Worm (Caenorhabditis elegans): Measurements from ENCODE around the gene oac-24.

The oac-24 gene

DNA sequence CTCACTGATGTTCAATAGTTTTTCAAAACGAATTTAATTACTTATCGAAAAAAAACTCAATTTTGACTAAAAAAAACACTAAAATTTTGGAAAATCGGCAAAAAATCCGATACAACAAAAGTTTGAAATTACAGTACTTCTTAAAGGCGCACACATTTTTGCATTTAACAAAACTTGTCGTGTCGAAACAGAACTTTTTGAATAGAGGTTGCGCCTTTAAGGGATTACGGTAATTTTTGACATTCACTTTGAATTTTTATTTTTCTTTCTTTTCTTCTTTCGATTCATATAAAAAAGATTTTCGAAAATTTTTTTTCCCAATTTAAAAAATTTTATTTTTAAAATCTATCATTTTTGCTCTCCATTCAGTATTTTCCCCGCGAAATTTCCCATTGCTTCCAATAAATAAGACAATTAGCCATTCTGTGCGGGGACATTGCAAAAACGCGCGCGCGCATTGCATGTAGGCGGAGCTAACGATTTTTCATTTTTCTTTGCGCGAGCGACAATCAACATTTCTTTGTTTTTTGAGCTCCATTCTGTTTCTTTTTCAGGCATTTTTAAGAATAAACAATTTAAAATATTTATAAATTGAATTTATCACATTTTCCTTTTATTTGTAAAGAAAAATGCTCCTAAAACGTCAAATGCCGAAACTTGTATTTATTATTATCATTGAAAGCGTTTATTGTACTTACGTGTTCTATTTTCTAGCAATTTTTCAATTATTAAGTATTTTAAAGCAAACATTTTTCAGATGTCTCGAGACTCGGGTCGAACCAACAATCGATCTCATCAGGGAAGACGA, 20.8 kb downstream of the oac-24 start, which contains the start of gene F39G3.3 (continued):
- no peak for TF ChIP-seq ces-1 (GFP tag; optimal IDR thresholded peaks at IDR 0.05)
- no peak for TF ChIP-seq lin-15B (tag; optimal IDR thresholded peaks at IDR 0.05)
- peak; percentile 40 for TF ChIP-seq lin-13 (GFP tag; optimal IDR thresholded peaks at IDR 0.05)
- peak in 1 of 6 experiments; percentile 10 for TF ChIP-seq elt-3 (tag; optimal IDR thresholded peaks at IDR 0.05)
- peak; percentile 66 for TF ChIP-seq swsn-7 (tag; optimal IDR thresholded peaks at IDR 0.05)
- no peak for TF ChIP-seq sptf-1 (tag; optimal IDR thresholded peaks at IDR 0.05)
- no peak for TF ChIP-seq ama-1 (optimal IDR thresholded peaks at IDR 0.05)
- TF ChIP-seq fkh-4 (tag; optimal IDR thresholded peaks at IDR 0.05; ENCODE audit: borderline replicate concordance): peak; percentile 9
- TF ChIP-seq rnt-1 (tag; optimal IDR thresholded peaks at IDR 0.05): peak; percentile 81
- TF ChIP-seq unc-130 (tag; optimal IDR thresholded peaks at IDR 0.05): peak; percentile 88
- peak; percentile 30 for TF ChIP-seq elt-2 (tag; optimal IDR thresholded peaks at IDR 0.05)
- TF ChIP-seq sup-37 (GFP tag; optimal IDR thresholded peaks at IDR 0.05): no peak
- TF ChIP-seq isw-1 (GFP tag; IDR thresholded peaks at IDR 0.05): peak; percentile 6; the same call in 1 of the 2 replicates
- TF ChIP-seq hpl-2 (GFP tag; optimal IDR thresholded peaks at IDR 0.05): peak; percentile 4
- TF ChIP-seq mdl-1 (tag; optimal IDR thresholded peaks at IDR 0.05): peak in 1 of 2 experiments; percentile 30
- TF ChIP-seq snu-23 (GFP tag; optimal IDR thresholded peaks at IDR 0.05): peak; percentile 67
- peak in 1 of 2 experiments; percentile 7 for TF ChIP-seq ztf-11 (tag; optimal IDR thresholded peaks at IDR 0.05)
- peak; percentile 50 for TF ChIP-seq lin-14 (GFP tag; optimal IDR thresholded peaks at IDR 0.05)
- peak; percentile 36 for TF ChIP-seq vab-15 (tag; optimal IDR thresholded peaks at IDR 0.05)
- TF ChIP-seq nhr-20 (tag; optimal IDR thresholded peaks at IDR 0.05): peak; percentile 57
- peak; percentile 58 to 63 for TF ChIP-seq lsy-2 (tag; optimal IDR thresholded peaks at IDR 0.05)
- TF ChIP-seq sox-4 (tag; optimal IDR thresholded peaks at IDR 0.05): no peak
- TF ChIP-seq tbx-2 (tag; optimal IDR thresholded peaks at IDR 0.05): peak; percentile 48
- peak; percentile 75 for TF ChIP-seq nhr-71 (tag; optimal IDR thresholded peaks at IDR 0.05)
- peak; percentile 65 for TF ChIP-seq nhr-47 (tag; optimal IDR thresholded peaks at IDR 0.05)
- TF ChIP-seq lin-39 (tag; optimal IDR thresholded peaks at IDR 0.05): peak; percentile 81
- TF ChIP-seq lin-35 (GFP tag; optimal IDR thresholded peaks at IDR 0.05): peak; percentile 24 to 49
- no peak for TF ChIP-seq grh-1 (GFP tag; IDR thresholded peaks at IDR 0.05)

DNA sequence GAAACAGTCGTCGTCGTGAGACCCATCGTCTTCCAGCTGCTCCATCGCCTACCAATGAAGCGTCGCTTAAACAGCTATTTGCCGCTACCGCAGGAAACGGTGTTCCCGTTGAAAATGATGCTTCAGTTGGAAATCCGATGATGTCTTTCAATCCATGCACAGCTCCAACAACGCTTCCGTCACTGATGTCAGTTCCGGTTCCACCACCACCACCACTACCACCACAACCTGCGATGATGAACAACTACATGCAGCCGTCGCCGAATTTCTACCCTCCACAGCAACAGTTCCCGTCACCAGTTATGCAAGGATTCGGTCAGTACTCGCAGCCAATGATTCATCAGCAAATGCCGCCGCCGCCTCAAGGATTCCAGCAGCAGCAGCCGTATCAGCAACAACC, 23.4 kb downstream of the oac-24 start:
- no peak for TF ChIP-seq alr-1 (tag; optimal IDR thresholded peaks at IDR 0.05; ENCODE audit: borderline replicate concordance)
- TF ChIP-seq ceh-88 (GFP tag; IDR thresholded peaks at IDR 0.05): no peak
- no peak for TF ChIP-seq C34B4.2 (tag; optimal IDR thresholded peaks at IDR 0.05)
- no peak for TF ChIP-seq zip-4 (GFP tag; optimal IDR thresholded peaks at IDR 0.05)
- TF ChIP-seq unc-130 (tag; optimal IDR thresholded peaks at IDR 0.05): no peak

DNA sequence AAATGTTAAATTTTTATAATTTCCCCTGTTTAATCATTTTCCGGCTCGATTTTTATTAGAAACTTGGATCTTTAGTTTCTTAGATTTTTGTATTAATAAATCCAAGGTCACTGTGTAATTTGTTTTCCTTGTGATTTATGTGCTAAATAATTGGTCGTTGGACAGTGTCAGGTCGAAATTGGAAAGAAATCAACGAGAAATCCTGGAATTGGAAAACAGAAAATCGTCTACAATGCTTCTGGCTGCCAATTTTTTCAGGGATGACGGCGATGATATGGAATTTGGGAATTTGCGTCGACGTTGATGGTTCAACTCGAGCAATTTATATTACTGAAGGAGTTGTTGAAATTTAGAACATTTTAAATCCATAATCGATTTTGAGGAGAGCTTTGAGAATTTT, 24.0 kb downstream of the oac-24 start:
- TF ChIP-seq unc-86 (tag; optimal IDR thresholded peaks at IDR 0.05) (no peak), dpl-1 (GFP tag; optimal IDR thresholded peaks at IDR 0.05) (no peak), alr-1 (tag; optimal IDR thresholded peaks at IDR 0.05; ENCODE audit: borderline replicate concordance) (no peak), mep-1 (tag; optimal IDR thresholded peaks at IDR 0.05) (no peak), fkh-8 (tag; optimal IDR thresholded peaks at IDR 0.05) (no peak), nhr-84 (tag; optimal IDR thresholded peaks at IDR 0.05) (no peak), efl-3 (GFP tag; optimal IDR thresholded peaks at IDR 0.05) (no peak), ztf-11 (tag; optimal IDR thresholded peaks at IDR 0.05) (no peak), pqm-1 (tag; optimal IDR thresholded peaks at IDR 0.05) (no peak), sptf-1 (tag; optimal IDR thresholded peaks at IDR 0.05) (no peak), C16A3.4 (tag; optimal IDR thresholded peaks at IDR 0.05) (no peak), nhr-20 (tag; optimal IDR thresholded peaks at IDR 0.05) (no peak), nhr-71 (tag; optimal IDR thresholded peaks at IDR 0.05) (no peak)

All from whole organism, L1 larva.